Worm (Caenorhabditis elegans) whole organism, late embryonic: ENCODE data around the gene saeg-2.

Source experiments
- K02D7.2 ChIP-seq: sonication (generic microtip); optimal IDR thresholded peaks from 2 replicates; lab custom pipeline; 2017; ENCODE audit warnings: mild to moderate bottlenecking, missing genetic modification characterization, missing compliant biosample characterization
- K09A11.1 ChIP-seq: sonication (generic microtip); optimal IDR thresholded peaks from 2 replicates; lab custom pipeline; 2017; ENCODE audit warnings: antibody characterized with exemption, mild to moderate bottlenecking, missing genetic modification characterization, missing compliant biosample characterization; ENCODE audit not compliant: insufficient read depth
- T23F11.4 ChIP-seq: fragments of 200-800 bp; sonication (Bioruptor generic); optimal IDR thresholded peaks from 2 replicates; lab custom pipeline; 2018; ENCODE audit warnings: mild to moderate bottlenecking, missing genetic modification characterization, missing compliant biosample characterization
- Y22D7AL.16 ChIP-seq: sonication (generic microtip); optimal IDR thresholded peaks from 2 replicates; lab custom pipeline; 2016; ENCODE audit warnings: missing genetic modification characterization, missing compliant biosample characterization
- ahr-1 ChIP-seq: sonication (generic microtip); optimal IDR thresholded peaks from 2 replicates; lab custom pipeline; 2016; ENCODE audit warnings: missing genetic modification characterization, missing compliant biosample characterization
- ama-1 ChIP-seq: fragments of 150-350 bp; optimal IDR thresholded peaks from 2 replicates; lab custom pipeline; 2014
- ceh-18 ChIP-seq: sonication (generic microtip); optimal IDR thresholded peaks from 2 replicates; lab custom pipeline; 2016; ENCODE audit warnings: missing genetic modification characterization, missing compliant biosample characterization
- ceh-19 ChIP-seq: fragments of 200-800 bp; sonication (Bioruptor generic); optimal IDR thresholded peaks from 2 replicates; lab custom pipeline; 2018; ENCODE audit warnings: mild to moderate bottlenecking, missing genetic modification characterization, missing compliant biosample characterization
- ceh-2 ChIP-seq: sonication (generic microtip); optimal IDR thresholded peaks from 2 replicates; lab custom pipeline; 2016; ENCODE audit warnings: missing genotype, missing genetic modification characterization, missing compliant biosample characterization
- ceh-31 ChIP-seq: sonication (generic microtip); optimal IDR thresholded peaks from 2 replicates; lab custom pipeline; 2016; ENCODE audit warnings: missing genetic modification characterization, missing compliant biosample characterization
- ceh-48 ChIP-seq: sonication (generic microtip); optimal IDR thresholded peaks from 2 replicates; lab custom pipeline; 2016; ENCODE audit warnings: missing genetic modification characterization, inconsistent platforms, missing compliant biosample characterization
- ceh-6 ChIP-seq: fragments of 200-800 bp; sonication (Bioruptor generic); optimal IDR thresholded peaks from 2 replicates; lab custom pipeline; 2018; ENCODE audit warnings: mild to moderate bottlenecking, missing genetic modification characterization, missing compliant biosample characterization
- ceh-9 ChIP-seq: sonication (generic microtip); optimal IDR thresholded peaks from 2 replicates; lab custom pipeline; 2016; ENCODE audit warnings: mild to moderate bottlenecking, missing genetic modification characterization, inconsistent platforms, missing compliant biosample characterization
- dmd-4 ChIP-seq: sonication (generic microtip); optimal IDR thresholded peaks from 2 replicates; lab custom pipeline; 2016; ENCODE audit warnings: borderline replicate concordance, missing genetic modification characterization, missing compliant biosample characterization
- ets-4 ChIP-seq: sonication (generic microtip); optimal IDR thresholded peaks from 2 replicates; lab custom pipeline; 2016; ENCODE audit warnings: missing genetic modification characterization, missing compliant biosample characterization
- fax-1 ChIP-seq: sonication (generic microtip); optimal IDR thresholded peaks from 2 replicates; lab custom pipeline; 2016; ENCODE audit warnings: missing genotype, missing genetic modification characterization, missing compliant biosample characterization
- fkh-10 ChIP-seq: fragments of 150-350 bp; optimal IDR thresholded peaks from 2 replicates; lab custom pipeline; 2014; ENCODE audit warnings: missing biosample characterization, missing genetic modification reagents, missing genetic modification characterization
- fkh-6 ChIP-seq: sonication (generic microtip); optimal IDR thresholded peaks from 2 replicates; lab custom pipeline; 2016; ENCODE audit warnings: missing genetic modification characterization, missing compliant biosample characterization
- hlh-13 ChIP-seq: fragments of 200-800 bp; sonication (Bioruptor generic); optimal IDR thresholded peaks from 2 replicates; lab custom pipeline; 2018; ENCODE audit warnings: mild to moderate bottlenecking, missing genetic modification characterization, missing compliant biosample characterization
- hlh-30 ChIP-seq: sonication (generic microtip); optimal IDR thresholded peaks from 2 replicates; lab custom pipeline; 2017; ENCODE audit warnings: antibody characterized with exemption, missing genetic modification characterization, missing compliant biosample characterization; ENCODE audit not compliant: insufficient read depth
- hlh-6 ChIP-seq: sonication (generic microtip); optimal IDR thresholded peaks from 2 replicates; lab custom pipeline; 2016; ENCODE audit warnings: missing genotype, missing genetic modification characterization, missing compliant biosample characterization
- hlh-8 ChIP-seq: sonication (generic microtip); optimal IDR thresholded peaks from 2 replicates; lab custom pipeline; 2016; ENCODE audit warnings: missing genotype, missing genetic modification characterization, missing compliant biosample characterization
- lin-11 ChIP-seq: fragments of 200-800 bp; sonication (Bioruptor generic); optimal IDR thresholded peaks from 2 replicates; lab custom pipeline; 2018; ENCODE audit warnings: mild to moderate bottlenecking, missing genetic modification characterization, missing compliant biosample characterization
- madf-2 ChIP-seq: sonication (generic microtip); optimal IDR thresholded peaks from 2 replicates; lab custom pipeline; 2017; ENCODE audit warnings: missing genetic modification characterization, missing compliant biosample characterization
- nfya-1 ChIP-seq: sonication (generic microtip); optimal IDR thresholded peaks from 2 replicates; lab custom pipeline; 2017; ENCODE audit warnings: missing genetic modification characterization, mild to moderate bottlenecking, missing compliant biosample characterization, antibody characterized with exemption, moderate library complexity
- nhr-11 ChIP-seq: fragments of 150-350 bp; optimal IDR thresholded peaks from 2 replicates; lab custom pipeline; 2014; ENCODE audit warnings: missing biosample characterization, missing genetic modification characterization
- odd-2 ChIP-seq: sonication (generic microtip); optimal IDR thresholded peaks from 2 replicates; lab custom pipeline; 2017; ENCODE audit warnings: antibody characterized with exemption, mild to moderate bottlenecking, missing genetic modification characterization, missing compliant biosample characterization
- pag-3 ChIP-seq: sonication (generic microtip); optimal IDR thresholded peaks from 2 replicates; lab custom pipeline; 2016; ENCODE audit warnings: missing compliant biosample characterization, missing genetic modification characterization, borderline replicate concordance
- pat-9 ChIP-seq: fragments of 200-800 bp; sonication (Bioruptor generic); optimal IDR thresholded peaks from 2 replicates; lab custom pipeline; 2018; ENCODE audit warnings: mild to moderate bottlenecking, missing genetic modification characterization, moderate library complexity, missing compliant biosample characterization
- pax-1 ChIP-seq: fragments of 150-350 bp; optimal IDR thresholded peaks from 2 replicates; lab custom pipeline; 2014; ENCODE audit warnings: missing biosample characterization, missing genetic modification characterization
- pha-2 ChIP-seq: sonication (generic microtip); optimal IDR thresholded peaks from 2 replicates; lab custom pipeline; 2017; ENCODE audit warnings: mild to moderate bottlenecking, missing genetic modification characterization, missing compliant biosample characterization
- pha-4 ChIP-seq: fragments of 150-350 bp; optimal IDR thresholded peaks from 2 replicates; lab custom pipeline; 2018; ENCODE audit warnings: missing biosample characterization, missing genetic modification reagents, missing genetic modification characterization
- sox-2 ChIP-seq: fragments of 200-800 bp; sonication (Bioruptor generic); IDR thresholded peaks from 2 replicates; pipeline ENCODE4 v1.3.6; 2022; ENCODE audit warnings: missing genetic modification reagents, missing genetic modification characterization, missing compliant biosample characterization
- sox-4 ChIP-seq: sonication (generic microtip); optimal IDR thresholded peaks from 2 replicates; lab custom pipeline; 2017; ENCODE audit warnings: mild to moderate bottlenecking, missing genetic modification characterization, inconsistent platforms, missing compliant biosample characterization
- syd-9 ChIP-seq: sonication (generic microtip); optimal IDR thresholded peaks from 2 replicates; lab custom pipeline; 2016; ENCODE audit warnings: mild to moderate bottlenecking, missing genetic modification characterization, moderate library complexity, missing compliant biosample characterization
- tbx-2 ChIP-seq: sonication (generic microtip); optimal IDR thresholded peaks from 2 replicates; lab custom pipeline; 2016; ENCODE audit warnings: missing genetic modification characterization, missing compliant biosample characterization
- unc-42 ChIP-seq: sonication (generic microtip); optimal IDR thresholded peaks from 2 replicates; lab custom pipeline; 2016; ENCODE audit warnings: missing genotype, missing genetic modification characterization, missing compliant biosample characterization
- unc-55 ChIP-seq: sonication (generic microtip); optimal IDR thresholded peaks from 2 replicates; lab custom pipeline; 2017; ENCODE audit warnings: missing biosample characterization, missing genetic modification reagents, missing genetic modification characterization
- unc-86 ChIP-seq: sonication (generic microtip); optimal IDR thresholded peaks from 2 replicates; lab custom pipeline; 2016; ENCODE audit warnings: missing genetic modification characterization, missing compliant biosample characterization

The saeg-2 gene

DNA sequence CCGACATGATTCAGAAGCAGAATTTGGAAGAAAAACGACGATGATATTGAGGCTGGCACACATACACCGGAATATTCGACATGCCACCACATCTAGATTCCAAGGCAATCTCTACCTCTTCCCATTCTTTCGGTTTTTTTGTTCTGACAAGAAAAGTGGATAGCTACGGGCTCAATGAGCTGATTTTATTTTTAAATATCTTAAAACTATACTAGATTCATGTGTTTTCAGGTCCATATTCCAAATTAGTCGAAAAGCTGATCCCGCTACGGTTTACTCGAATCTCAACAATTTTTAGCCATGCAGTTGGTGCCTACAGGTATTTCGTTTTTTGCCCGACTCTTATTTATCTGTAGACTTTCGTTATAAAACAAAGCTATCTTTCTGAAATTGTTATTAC, 2.5 kb downstream of the saeg-2 start, which contains the start of gene dat-1:
dat-1 (plus strand) TSS at position 301 of the 400 bp plus-strand sequence.
- no peak for TF ChIP-seq pat-9 (tag; lab: Kevin White, UChicago)
- TF ChIP-seq syd-9 = no peak
- no peak for TF ChIP-seq fkh-6 (tag; lab: Kevin White, UChicago)
- TF ChIP-seq dmd-4 (tag; lab: Kevin White, UChicago) = no peak
- no peak for TF ChIP-seq tbx-2 (tag; lab: Kevin White, UChicago)
- TF ChIP-seq hlh-30 (tag; lab: Kevin White, UChicago) = no peak
- no peak for TF ChIP-seq nfya-1
- TF ChIP-seq K09A11.1 (tag; lab: Kevin White, UChicago) = no peak
- TF ChIP-seq odd-2 (tag; lab: Kevin White, UChicago) = no peak
- no peak for TF ChIP-seq pha-2 (tag; lab: Kevin White, UChicago)
- no peak for TF ChIP-seq ceh-19 (GFP tag; lab: Kevin White, UChicago)
- TF ChIP-seq fax-1 (tag; lab: Kevin White, UChicago) = no peak

DNA sequence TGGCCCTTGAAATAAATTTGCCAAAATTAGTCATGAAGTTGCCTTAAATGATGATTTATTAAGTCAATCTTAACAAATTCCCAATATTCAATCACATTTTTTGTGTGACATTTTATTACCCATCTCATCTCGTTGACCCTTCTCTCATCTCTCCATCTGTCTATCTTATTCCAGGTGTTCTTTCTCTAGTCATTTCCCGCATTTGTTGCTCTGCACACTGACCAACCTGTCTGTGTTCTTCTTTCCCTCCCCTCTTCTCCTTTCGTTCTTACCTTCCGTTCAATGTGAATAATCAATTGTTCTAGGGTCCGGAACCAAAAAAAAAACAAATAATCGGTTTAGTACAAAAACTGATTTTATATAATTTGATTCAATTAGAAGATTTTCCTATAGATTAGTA, 7.1 kb downstream of the saeg-2 start, which contains the start of gene T02C1.1:
T02C1.1 (plus strand) TSS at position 305 of the 400 bp plus-strand sequence.
- no peak for TF ChIP-seq pha-2 (tag; lab: Kevin White, UChicago)
- TF ChIP-seq hlh-13 = no peak
- no peak for TF ChIP-seq ceh-18
- TF ChIP-seq ceh-2 (tag; lab: Kevin White, UChicago) = no peak
- TF ChIP-seq pag-3 (tag; lab: Kevin White, UChicago) = no peak
- no peak for TF ChIP-seq ama-1
- no peak for TF ChIP-seq hlh-8 (tag; lab: Kevin White, UChicago)
- TF ChIP-seq hlh-6 (tag; lab: Kevin White, UChicago) = no peak
- TF ChIP-seq unc-55 (GFP tag; lab: Kevin White, UChicago) = no peak
- TF ChIP-seq nhr-11 (tag; lab: Kevin White, UChicago) = no peak
- TF ChIP-seq sox-4 (tag; lab: Kevin White, UChicago) = no peak
- no peak for TF ChIP-seq hlh-30 (tag; lab: Kevin White, UChicago)
- TF ChIP-seq unc-86 = no peak
- no peak for TF ChIP-seq ceh-6 (GFP tag; lab: Kevin White, UChicago)
- TF ChIP-seq ahr-1 (tag; lab: Kevin White, UChicago) = no peak
- TF ChIP-seq Y22D7AL.16 = no peak
- TF ChIP-seq unc-42 (tag; lab: Kevin White, UChicago) = no peak
- TF ChIP-seq odd-2 (tag; lab: Kevin White, UChicago) = no peak
- TF ChIP-seq syd-9 = no peak

DNA sequence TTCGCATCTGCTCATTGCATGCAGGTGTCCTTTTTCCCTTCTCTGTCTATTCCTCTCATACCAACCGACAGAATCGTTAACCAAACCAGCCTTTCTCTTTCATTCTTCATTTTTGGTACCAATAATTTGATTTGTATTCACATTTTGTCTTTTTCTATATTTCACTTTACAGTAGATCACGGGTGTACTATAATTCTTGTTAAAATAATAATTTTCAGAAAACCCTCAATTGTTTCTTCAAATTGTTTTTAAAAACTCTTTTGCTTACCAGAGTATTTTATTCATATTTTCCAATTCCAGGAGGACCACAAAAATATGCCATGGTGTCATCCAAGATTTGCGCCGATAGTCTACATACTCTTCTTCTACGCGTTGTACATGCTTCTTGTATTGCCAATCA, 10.6 kb downstream of the saeg-2 start, which contains the start of gene T02C1.2:
T02C1.2 (plus strand) TSS at position 301 of the 400 bp plus-strand sequence.
- TF ChIP-seq fkh-10 = no peak
- TF ChIP-seq ceh-48 (tag; lab: Kevin White, UChicago) = no peak
- no peak for TF ChIP-seq syd-9
- TF ChIP-seq pha-4 (tag; lab: Kevin White, UChicago) = no peak
- TF ChIP-seq nfya-1 = no peak
- no peak for TF ChIP-seq T23F11.4 (GFP tag; lab: Kevin White, UChicago)
- no peak for TF ChIP-seq tbx-2 (tag; lab: Kevin White, UChicago)
- no peak for TF ChIP-seq fax-1 (tag; lab: Kevin White, UChicago)

DNA sequence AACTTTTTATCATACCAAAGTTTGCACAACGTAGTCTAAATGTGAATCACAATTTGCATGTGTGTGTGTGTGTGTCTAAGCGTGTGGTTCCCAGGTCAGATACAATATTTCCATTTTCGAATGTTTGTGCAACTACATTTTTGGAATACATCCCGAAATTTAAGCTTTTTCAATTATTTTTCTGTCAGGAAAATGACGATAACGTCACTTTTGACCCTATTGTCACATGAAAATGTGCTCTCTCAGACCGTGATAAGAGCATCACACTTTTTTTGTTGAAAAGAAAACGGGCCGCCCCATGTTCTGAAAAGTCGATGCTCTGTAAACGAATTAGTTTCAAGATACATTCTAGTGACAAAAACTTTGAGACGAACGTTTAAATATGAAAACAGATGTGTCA, 14.8 kb downstream of the saeg-2 start:
- TF ChIP-seq K09A11.1 (tag; lab: Kevin White, UChicago) (no peak), fkh-6 (tag; lab: Kevin White, UChicago) (no peak), madf-2 (tag; lab: Kevin White, UChicago) (no peak), sox-4 (tag; lab: Kevin White, UChicago) (no peak), fax-1 (tag; lab: Kevin White, UChicago) (no peak), ceh-9 (tag; lab: Kevin White, UChicago) (no peak), lin-11 (tag; lab: Kevin White, UChicago) (no peak), pax-1 (tag; lab: Kevin White, UChicago) (no peak), ceh-19 (GFP tag; lab: Kevin White, UChicago) (no peak), fkh-10 (no peak), K02D7.2 (tag; lab: Kevin White, UChicago) (no peak), pha-4 (tag; lab: Kevin White, UChicago) (no peak), nfya-1 (no peak), ets-4 (tag; lab: Kevin White, UChicago) (no peak), sox-2 (GFP tag; lab: Robert Waterston, UW) (no peak), ceh-18 (no peak), ceh-31 (tag; lab: Kevin White, UChicago) (no peak)
- TF ChIP-seq, all 69 proteins: peak for 0
